Worm (Caenorhabditis elegans): ENCODE measurements around the gene arrd-6.
A peak's percentile ranks its signal among the peaks of the same experiment; 100 is the strongest.

arrd-6 gene

ce11 chrII:11103657-11104056 lies 38.9 kb upstream of the arrd-6 start, which contains the start of gene C09H10.5:
Gene C09H10.5 (minus strand): TSS chrII:11103757.
- TF ChIP-seq fkh-10 (GFP tag; optimal IDR thresholded peaks at IDR 0.05) = no peak

- TF ChIP-seq pqm-1 (tag; optimal IDR thresholded peaks at IDR 0.05) = no peak
- no peak for TF ChIP-seq nhr-28 (tag; optimal IDR thresholded peaks at IDR 0.05)
- no peak for TF ChIP-seq nhr-77 (tag; optimal IDR thresholded peaks at IDR 0.05)
- TF ChIP-seq pha-4 (tag; optimal IDR thresholded peaks at IDR 0.05) = no peak
- no peak for TF ChIP-seq ceh-28 (tag; optimal IDR thresholded peaks at IDR 0.05)
- TF ChIP-seq nhr-25 (tag; optimal IDR thresholded peaks at IDR 0.05) = no peak
- no peak for TF ChIP-seq egl-5 (tag; optimal IDR thresholded peaks at IDR 0.05)
- no peak for TF ChIP-seq skn-1 (tag; optimal IDR thresholded peaks at IDR 0.05)
- TF ChIP-seq daf-12 (tag; optimal IDR thresholded peaks at IDR 0.05) = no peak
- TF ChIP-seq hmg-11 (tag; optimal IDR thresholded peaks at IDR 0.05) = no peak
- no peak for TF ChIP-seq fkh-2 (tag; optimal IDR thresholded peaks at IDR 0.05)
- TF ChIP-seq ztf-11 (tag; optimal IDR thresholded peaks at IDR 0.05) = no peak
- TF ChIP-seq aly-2 (tag; optimal IDR thresholded peaks at IDR 0.05) = no peak
- TF ChIP-seq tbx-2 (tag; optimal IDR thresholded peaks at IDR 0.05) = no peak
- no peak for TF ChIP-seq nhr-237 (tag; optimal IDR thresholded peaks at IDR 0.05)
- no peak for TF ChIP-seq sea-2 (GFP tag; optimal IDR thresholded peaks at IDR 0.05)
- no peak for TF ChIP-seq elt-2 (tag; optimal IDR thresholded peaks at IDR 0.05)
These were observed 38.4 kb upstream of the arrd-6 start, which contains the start of gene C09H10.9 for ce11 chrII:11104162-11104561. Gene C09H10.9 (plus strand): TSS chrII:11104462.

- TF ChIP-seq pqm-1 (tag; optimal IDR thresholded peaks at IDR 0.05) = no peak
- no peak for TF ChIP-seq fkh-2 (tag; optimal IDR thresholded peaks at IDR 0.05)
- peak; percentile 24 for TF ChIP-seq nfya-1 (tag; optimal IDR thresholded peaks at IDR 0.05; ENCODE audit: insufficient read depth)
- TF ChIP-seq nhr-23 (tag; optimal IDR thresholded peaks at IDR 0.05) = no peak
- TF ChIP-seq ceh-82 (tag; optimal IDR thresholded peaks at IDR 0.05) = no peak
- TF ChIP-seq nhr-11 (tag; optimal IDR thresholded peaks at IDR 0.05) = no peak
- no peak for TF ChIP-seq ceh-9 (tag; optimal IDR thresholded peaks at IDR 0.05)
- no peak for TF ChIP-seq nhr-237 (tag; optimal IDR thresholded peaks at IDR 0.05)
- TF ChIP-seq zag-1 (tag; optimal IDR thresholded peaks at IDR 0.05) = no peak
- TF ChIP-seq lin-15B (tag; optimal IDR thresholded peaks at IDR 0.05) = no peak
- no peak for TF ChIP-seq unc-62 (GFP tag; optimal IDR thresholded peaks at IDR 0.05)
- no peak for TF ChIP-seq tbx-2 (tag; optimal IDR thresholded peaks at IDR 0.05)
- TF ChIP-seq pha-4 (tag; optimal IDR thresholded peaks at IDR 0.05) = peak; percentile 6
- TF ChIP-seq mdl-1 (tag; optimal IDR thresholded peaks at IDR 0.05) = no peak
- no peak for TF ChIP-seq eor-1 (tag; optimal IDR thresholded peaks at IDR 0.05)
- no peak for TF ChIP-seq ztf-11 (tag; optimal IDR thresholded peaks at IDR 0.05)
- TF ChIP-seq lsy-12 (tag; optimal IDR thresholded peaks at IDR 0.05) = no peak
- TF ChIP-seq lin-39 (tag; optimal IDR thresholded peaks at IDR 0.05) = no peak
These were observed 36.4 kb upstream of the arrd-6 start, which contains the start of gene nasp-1 for ce11 chrII:11105981-11106711. Gene nasp-1 (plus strand): TSS chrII:11106612.

ce11 chrII:11107828-11108227 lies 34.7 kb upstream of the arrd-6 start, which contains the start of gene apc-17:
Gene apc-17 (plus strand): TSS chrII:11108128.
- TF ChIP-seq ceh-28 (tag; optimal IDR thresholded peaks at IDR 0.05) (no peak), nhr-43 (tag; optimal IDR thresholded peaks at IDR 0.05; ENCODE audit: poor library complexity, severe bottlenecking) (no peak), nhr-76 (tag; optimal IDR thresholded peaks at IDR 0.05) (no peak), ztf-11 (tag; optimal IDR thresholded peaks at IDR 0.05) (no peak)

ce11 chrII:11110419-11110818 lies 32.1 kb upstream of the arrd-6 start:
- TF ChIP-seq fkh-2 (tag; optimal IDR thresholded peaks at IDR 0.05) = no peak

- TF ChIP-seq R02D3.7 (tag; optimal IDR thresholded peaks at IDR 0.05) = no peak
- no peak for TF ChIP-seq nhr-77 (tag; optimal IDR thresholded peaks at IDR 0.05)
- TF ChIP-seq nhr-12 (tag; optimal IDR thresholded peaks at IDR 0.05) = no peak
- TF ChIP-seq skn-1 (tag; optimal IDR thresholded peaks at IDR 0.05) = no peak
- no peak for TF ChIP-seq lsy-12 (tag; optimal IDR thresholded peaks at IDR 0.05)
- TF ChIP-seq nfya-1 (tag; optimal IDR thresholded peaks at IDR 0.05; ENCODE audit: insufficient read depth) = no peak
These were observed 31.4 kb upstream of the arrd-6 start, which contains the start of gene glb-4 for ce11 chrII:11111107-11111506. Gene glb-4 (minus strand): TSS chrII:11111207.

Measured in whole organism, L3 larva.